Fruit fly (Drosophila melanogaster): ENCODE data around the gene Tdh.

Tdh gene

dm6 chr3L:20508136-20508635, 41.4 kb downstream of the Tdh start (continued):
- TF ChIP-seq CG9609 (GFP tag; optimal IDR thresholded peaks at IDR 0.05) (peak; percentile 91), trem (tag; optimal IDR thresholded peaks at IDR 0.05) (peak; percentile 46), so (GFP tag; IDR thresholded peaks at IDR 0.05) (peak; percentile 91), CG14667 (GFP tag; IDR thresholded peaks at IDR 0.05) (no peak; the same call in 1 of the 2 replicates), ap (GFP tag; IDR thresholded peaks at IDR 0.05) (peak; percentile 68), crc (GFP tag; optimal IDR thresholded peaks at IDR 0.05) (peak; percentile 92), CG30403 (GFP tag; optimal IDR thresholded peaks at IDR 0.05) (peak; percentile 95), CG4424 (GFP tag; optimal IDR thresholded peaks at IDR 0.05) (peak; percentile 94), eve (GFP tag; optimal IDR thresholded peaks at IDR 0.05) (peak in 1 of 2 experiments; percentile 80), sob (GFP tag; IDR thresholded peaks at IDR 0.05) (peak; percentile 96), CG12236 (GFP tag; optimal IDR thresholded peaks at IDR 0.05) (peak; percentile 40), PHDP (tag; optimal IDR thresholded peaks at IDR 0.05) (peak; percentile 96), sc (optimal IDR thresholded peaks at IDR 0.05) (no peak), sc (GFP tag; optimal IDR thresholded peaks at IDR 0.05) (peak; percentile 49), ftz-f1 (GFP tag; optimal IDR thresholded peaks at IDR 0.05) (peak; percentile 60), psq (GFP tag; optimal IDR thresholded peaks at IDR 0.05) (peak; percentile 57), da (GFP tag; optimal IDR thresholded peaks at IDR 0.05) (peak; percentile 69), CG11696 (GFP tag; IDR thresholded peaks at IDR 0.05) (peak; percentile 74), CG2116 (GFP tag; optimal IDR thresholded peaks at IDR 0.05) (peak; percentile 53), CG9817 (tag; optimal IDR thresholded peaks at IDR 0.05) (peak; percentile 95), Ada2b (GFP tag; IDR thresholded peaks at IDR 0.05) (peak; percentile 94), CG12769 (tag; optimal IDR thresholded peaks at IDR 0.05) (peak; percentile 96), Sox100B (GFP tag; optimal IDR thresholded peaks at IDR 0.05) (peak; percentile 88), Hey (tag; optimal IDR thresholded peaks at IDR 0.05) (peak; percentile 78), twi (tag; optimal IDR thresholded peaks at IDR 0.05) (no peak), fu2 (GFP tag; optimal IDR thresholded peaks at IDR 0.05) (peak; percentile 94), CG12744 (GFP tag; optimal IDR thresholded peaks at IDR 0.05) (peak; percentile 92), Ptx1 (GFP tag; IDR thresholded peaks at IDR 0.05) (peak; percentile 95), pan (optimal IDR thresholded peaks at IDR 0.05) (no peak), pan (GFP tag; optimal IDR thresholded peaks at IDR 0.05 in 1 of 2, IDR thresholded peaks at IDR 0.05 in 1 of 2) (peak in 1 of 2 experiments; percentile 89), Hr51 (GFP tag; optimal IDR thresholded peaks at IDR 0.05) (peak; percentile 88 to 90), CG14710 (tag; optimal IDR thresholded peaks at IDR 0.05) (peak; percentile 83), inv (GFP tag; IDR thresholded peaks at IDR 0.05; ENCODE audit: partially characterized antibody) (peak; percentile 76), Dfd (GFP tag; optimal IDR thresholded peaks at IDR 0.05) (peak in 1 of 2 experiments; percentile 94), lilli (GFP tag; optimal IDR thresholded peaks at IDR 0.05) (peak; percentile 98), CG6683 (GFP tag; optimal IDR thresholded peaks at IDR 0.05) (peak; percentile 89), CG18619 (GFP tag; optimal IDR thresholded peaks at IDR 0.05) (peak; percentile 93), CG2678 (tag; optimal IDR thresholded peaks at IDR 0.05) (peak; percentile 98), CG17829 (tag; optimal IDR thresholded peaks at IDR 0.05) (peak; percentile 90), cg (GFP tag; optimal IDR thresholded peaks at IDR 0.05) (no peak), ci (GFP tag; IDR thresholded peaks at IDR 0.05) (peak; percentile 86; the same call in 2 of the 3 replicates), CG6854 (GFP tag; optimal IDR thresholded peaks at IDR 0.05) (peak; percentile 85), Fer2 (tag; optimal IDR thresholded peaks at IDR 0.05) (peak; percentile 93), MTF-1 (GFP tag; optimal IDR thresholded peaks at IDR 0.05; ENCODE audit: borderline replicate concordance) (peak; percentile 81), Poxn (GFP tag; IDR thresholded peaks at IDR 0.05) (peak; percentile 88), Atf-2 (GFP tag; optimal IDR thresholded peaks at IDR 0.05) (peak; percentile 83), CG13624 (GFP tag; optimal IDR thresholded peaks at IDR 0.05) (peak; percentile 97), Ets65A (GFP tag) (peak; percentile 99), E2f1 (GFP tag; IDR thresholded peaks at IDR 0.05) (peak; percentile 91), Nf-YA (GFP tag; IDR thresholded peaks at IDR 0.05) (peak; percentile 57; the same call in 1 of the 2 replicates), CG10267 (tag; optimal IDR thresholded peaks at IDR 0.05) (peak; percentile 80)
